Fruit fly (Drosophila melanogaster): ENCODE data around the gene jvl.

Gene jvl

dm6 chr3R:14721942-14722939 lies 19.1 kb upstream of the jvl start (continued):
- TF ChIP-seq CG32767 (GFP tag; IDR thresholded peaks at IDR 0.05), result peak; percentile 77
- TF ChIP-seq ab (GFP tag; optimal IDR thresholded peaks at IDR 0.05), result peak; percentile 72
- TF ChIP-seq ci (GFP tag; IDR thresholded peaks at IDR 0.05), result peak; percentile 71; the same call in 2 of the 3 replicates
- peak; percentile 60; the same call in 2 of the 3 replicates for TF ChIP-seq sr (GFP tag; IDR thresholded peaks at IDR 0.05)
- peak; percentile 63 for TF ChIP-seq CG1602 (GFP tag; optimal IDR thresholded peaks at IDR 0.05)
- peak; percentile 61 for TF ChIP-seq shn (GFP tag; optimal IDR thresholded peaks at IDR 0.05)
- TF ChIP-seq CG6765 (GFP tag; optimal IDR thresholded peaks at IDR 0.05), result no peak
- TF ChIP-seq HLH3B (GFP tag; IDR thresholded peaks at IDR 0.05), result peak; percentile 63
- TF ChIP-seq h (optimal IDR thresholded peaks at IDR 0.05), result no peak
- peak; percentile 5 to 72 for TF ChIP-seq bsh (GFP tag; optimal IDR thresholded peaks at IDR 0.05)
- peak; percentile 32; the same call in 1 of the 2 replicates for TF ChIP-seq CG4404 (GFP tag; IDR thresholded peaks at IDR 0.05)
- TF ChIP-seq CG13624 (GFP tag; optimal IDR thresholded peaks at IDR 0.05), result peak; percentile 72
- peak; percentile 71 for TF ChIP-seq phol (tag; optimal IDR thresholded peaks at IDR 0.05)
- 0 out of 2 replicates have a peak, but pooled peaks have one; percentile 14 for TF ChIP-seq CG13287 (GFP tag; IDR thresholded peaks at IDR 0.05; ENCODE audit: partially characterized antibody)
- TF ChIP-seq sug (tag; optimal IDR thresholded peaks at IDR 0.05), result peak; percentile 9
- TF ChIP-seq row (GFP tag; IDR thresholded peaks at IDR 0.05), result peak; percentile 76
- TF ChIP-seq Trl (optimal IDR thresholded peaks at IDR 0.05), result peak; percentile 82 to 92
- TF ChIP-seq Trl (GFP tag; optimal IDR thresholded peaks at IDR 0.05), result peak; percentile 62
- TF ChIP-seq p53 (GFP tag; optimal IDR thresholded peaks at IDR 0.05), result peak; percentile 39
- TF ChIP-seq CG17912 (GFP tag; optimal IDR thresholded peaks at IDR 0.05), result no peak
- peak; percentile 52 for TF ChIP-seq CG9817 (tag; optimal IDR thresholded peaks at IDR 0.05)
- TF ChIP-seq CG12391 (tag; optimal IDR thresholded peaks at IDR 0.05), result peak; percentile 73
- TF ChIP-seq hb (GFP tag; IDR thresholded peaks at IDR 0.05; ENCODE audit: partially characterized antibody), result no peak
- no peak for TF ChIP-seq TFAM (GFP tag; optimal IDR thresholded peaks at IDR 0.05)
- no peak for TF ChIP-seq sna (GFP tag; IDR thresholded peaks at IDR 0.05; ENCODE audit: partially characterized antibody)
- TF ChIP-seq Dip3 (GFP tag; optimal IDR thresholded peaks at IDR 0.05), result peak; percentile 25
- TF ChIP-seq CG12104 (GFP tag; optimal IDR thresholded peaks at IDR 0.05), result no peak
- peak; percentile 7 for TF ChIP-seq mirr (GFP tag; optimal IDR thresholded peaks at IDR 0.05)
- TF ChIP-seq gce (GFP tag; IDR thresholded peaks at IDR 0.05), result peak; percentile 54; the same call in 2 of the 3 replicates
- peak; percentile 51; the same call in 1 of the 2 replicates for TF ChIP-seq danr (GFP tag; IDR thresholded peaks at IDR 0.05)
- peak; percentile 55 for TF ChIP-seq CG11723 (GFP tag; optimal IDR thresholded peaks at IDR 0.05)
- peak; percentile 61 for TF ChIP-seq Rx (GFP tag; IDR thresholded peaks at IDR 0.05)
- TF ChIP-seq schlank (tag; optimal IDR thresholded peaks at IDR 0.05), result peak; percentile 19
- no peak for TF ChIP-seq Fer2 (tag; optimal IDR thresholded peaks at IDR 0.05)
- TF ChIP-seq ken (GFP tag; IDR thresholded peaks at IDR 0.05), result no peak; the same call in 2 of the 3 replicates
- TF ChIP-seq kni (GFP tag; optimal IDR thresholded peaks at IDR 0.05), result peak; percentile 13
- peak; percentile 74 for TF ChIP-seq Aef1 (GFP tag; IDR thresholded peaks at IDR 0.05)
- TF ChIP-seq CG16779 (GFP tag; IDR thresholded peaks at IDR 0.05), result no peak
- peak; percentile 59 for TF ChIP-seq Atf-2 (GFP tag; optimal IDR thresholded peaks at IDR 0.05)
- TF ChIP-seq psq (GFP tag; optimal IDR thresholded peaks at IDR 0.05), result no peak
- TF ChIP-seq tna (GFP tag; IDR thresholded peaks at IDR 0.05; ENCODE audit: partially characterized antibody), result no peak
- TF ChIP-seq stwl (tag; optimal IDR thresholded peaks at IDR 0.05), result no peak
- TF ChIP-seq dmrt99B (tag; optimal IDR thresholded peaks at IDR 0.05), result peak; percentile 79
- peak; percentile 16 for TF ChIP-seq CG7987 (GFP tag; optimal IDR thresholded peaks at IDR 0.05)
- TF ChIP-seq CG2875 (GFP tag; optimal IDR thresholded peaks at IDR 0.05), result peak; percentile 50
- peak; percentile 29 for TF ChIP-seq CG8359 (GFP tag; optimal IDR thresholded peaks at IDR 0.05; ENCODE audit: borderline replicate concordance)
- TF ChIP-seq CG12071 (GFP tag; optimal IDR thresholded peaks at IDR 0.05), result peak; percentile 58
- TF ChIP-seq Fer3 (tag; optimal IDR thresholded peaks at IDR 0.05), result peak; percentile 71

Data from whole organism, embryonic.